Worm (Caenorhabditis elegans) whole organism, L2 larva: ENCODE results near the gene bus-2.

Experiments
- C34F6.9 ChIP-seq: fragments of 150-350 bp; optimal IDR thresholded peaks from 2 replicates; lab custom pipeline; 2014; ENCODE audit warnings: missing biosample characterization, missing genetic modification characterization
- F13H6.1 ChIP-seq: sonication (generic microtip); optimal IDR thresholded peaks from 2 replicates; lab custom pipeline; 2016; ENCODE audit warnings: missing genetic modification characterization, missing compliant biosample characterization
- R02D3.7 ChIP-seq: fragments of 150-350 bp; optimal IDR thresholded peaks from 2 replicates; lab custom pipeline; 2014; ENCODE audit warnings: missing biosample characterization, missing genetic modification characterization
- alr-1 ChIP-seq: fragments of 150-350 bp; optimal IDR thresholded peaks from 2 replicates; lab custom pipeline; 2014; ENCODE audit warnings: missing biosample characterization, missing genetic modification characterization
- aly-2 ChIP-seq: fragments of 150-350 bp; optimal IDR thresholded peaks from 2 replicates; lab custom pipeline; 2014; ENCODE audit warnings: missing biosample characterization, missing genetic modification characterization
- ama-1 ChIP-seq: fragments of 150-350 bp; optimal IDR thresholded peaks from 2 replicates; lab custom pipeline; 2018; ENCODE audit warnings: inconsistent platforms
- blmp-1 ChIP-seq: sonication (generic microtip); optimal IDR thresholded peaks from 2 replicates; lab custom pipeline; 2017; ENCODE audit warnings: missing genetic modification characterization, mild to moderate bottlenecking, missing compliant biosample characterization, antibody characterized with exemption, moderate library complexity; ENCODE audit not compliant: insufficient read depth
- ceh-82 ChIP-seq: fragments of 150-350 bp; optimal IDR thresholded peaks from 2 replicates; lab custom pipeline; 2014; ENCODE audit warnings: missing biosample characterization, missing genetic modification characterization
- crh-2 ChIP-seq: sonication (generic microtip); optimal IDR thresholded peaks from 2 replicates; lab custom pipeline; 2017; ENCODE audit warnings: missing biosample characterization, missing genetic modification characterization
- dmd-4 ChIP-seq: sonication (generic microtip); optimal IDR thresholded peaks from 2 replicates; lab custom pipeline; 2017; ENCODE audit warnings: missing biosample characterization, missing genetic modification characterization
- egl-27 ChIP-seq: sonication (generic microtip); optimal IDR thresholded peaks from 3 replicates; lab custom pipeline; 2017; ENCODE audit warnings: missing biosample characterization, missing genetic modification reagents, missing genetic modification characterization
- elt-1 ChIP-seq: fragments of 150-350 bp; optimal IDR thresholded peaks from 2 replicates; lab custom pipeline; 2014; ENCODE audit warnings: missing biosample characterization, missing genetic modification characterization
- elt-3 ChIP-seq: sonication (generic microtip); optimal IDR thresholded peaks from 2 replicates; lab custom pipeline; 2017; ENCODE audit warnings: missing biosample characterization, missing genetic modification characterization
- fos-1 ChIP-seq: fragments of 150-350 bp; optimal IDR thresholded peaks from 2 replicates; lab custom pipeline; 2014; ENCODE audit warnings: missing biosample characterization, missing genetic modification characterization
- gmeb-1 ChIP-seq: fragments of 150-350 bp; optimal IDR thresholded peaks from 2 replicates; lab custom pipeline; 2014; ENCODE audit warnings: missing biosample characterization, missing genetic modification characterization
- lin-11 ChIP-seq: fragments of 150-350 bp; sonication (generic microtip); optimal IDR thresholded peaks from 2 replicates; lab custom pipeline; 2014; ENCODE audit warnings: missing biosample characterization, missing genetic modification characterization, inconsistent platforms, mixed read lengths
- lin-13 ChIP-seq: fragments of 150-350 bp; optimal IDR thresholded peaks from 2 replicates; lab custom pipeline; 2014; ENCODE audit warnings: missing biosample characterization, missing genetic modification reagents, missing genetic modification characterization
- lin-39 ChIP-seq: fragments of 150-350 bp; optimal IDR thresholded peaks from 2 replicates; lab custom pipeline; 2014; ENCODE audit warnings: missing biosample characterization, missing genetic modification reagents, missing genetic modification characterization
- lsy-2 ChIP-seq, 2 experiments: fragments of 150-350 bp in 1 of 2; sonication (generic microtip) in 1 of 2; optimal IDR thresholded peaks; 2 replicates each; lab custom pipeline; 2014 to 2017; ENCODE audit warnings: missing biosample characterization in 2 of 2, missing genetic modification characterization in 2 of 2
- mab-5 ChIP-seq: fragments of 150-350 bp; optimal IDR thresholded peaks from 2 replicates; lab custom pipeline; 2014; ENCODE audit warnings: missing biosample characterization, missing genetic modification characterization
- mdl-1 ChIP-seq, 2 experiments: fragments of 150-350 bp in 1 of 2; sonication (generic microtip) in 1 of 2; optimal IDR thresholded peaks; 2 replicates each; lab custom pipeline; 2017; ENCODE audit warnings: missing biosample characterization in 2 of 2, missing genetic modification characterization in 2 of 2
- nhr-10 ChIP-seq: sonication (generic microtip); optimal IDR thresholded peaks from 2 replicates; lab custom pipeline; 2017; ENCODE audit warnings: missing biosample characterization, missing genetic modification characterization
- nhr-11 ChIP-seq: fragments of 150-350 bp; optimal IDR thresholded peaks from 2 replicates; lab custom pipeline; 2014; ENCODE audit warnings: missing biosample characterization, missing genetic modification characterization
- nhr-129 ChIP-seq: fragments of 150-350 bp; optimal IDR thresholded peaks from 2 replicates; lab custom pipeline; 2014; ENCODE audit warnings: missing biosample characterization, missing genetic modification characterization
- nhr-21 ChIP-seq: fragments of 150-350 bp; optimal IDR thresholded peaks from 2 replicates; lab custom pipeline; 2014; ENCODE audit warnings: missing biosample characterization, missing genetic modification characterization
- nhr-25 ChIP-seq: fragments of 150-350 bp; sonication (generic microtip); optimal IDR thresholded peaks from 3 replicates; lab custom pipeline; 2014; ENCODE audit warnings: missing biosample characterization, missing genetic modification characterization
- nhr-6 ChIP-seq: fragments of 150-350 bp; optimal IDR thresholded peaks from 2 replicates; lab custom pipeline; 2014; ENCODE audit warnings: missing biosample characterization, missing genetic modification characterization
- nhr-77 ChIP-seq: fragments of 150-350 bp; optimal IDR thresholded peaks from 2 replicates; lab custom pipeline; 2014; ENCODE audit warnings: missing biosample characterization, missing genetic modification characterization
- sem-4 ChIP-seq: fragments of 150-350 bp; optimal IDR thresholded peaks from 2 replicates; lab custom pipeline; 2014; ENCODE audit warnings: missing biosample characterization, missing genetic modification reagents, missing genetic modification characterization
- skn-1 ChIP-seq: sonication (generic microtip); optimal IDR thresholded peaks from 2 replicates; lab custom pipeline; 2017; ENCODE audit warnings: missing biosample characterization, missing genetic modification characterization
- sma-3 ChIP-seq: sonication (generic microtip); optimal IDR thresholded peaks from 2 replicates; lab custom pipeline; 2016; ENCODE audit warnings: missing genetic modification reagents, missing genetic modification characterization, missing compliant biosample characterization
- sma-9 ChIP-seq, 2 experiments: fragments of 150-350 bp in 1 of 2; sonication (generic microtip) in 1 of 2; optimal IDR thresholded peaks; 2 replicates each; lab custom pipeline; 2014 to 2016; ENCODE audit warnings: missing genetic modification characterization in 2 of 2, mild to moderate bottlenecking in 1 of 2, missing biosample characterization in 1 of 2, missing compliant biosample characterization in 1 of 2, missing genetic modification reagents in 1 of 2, moderate library complexity in 1 of 2
- unc-39 ChIP-seq: fragments of 150-350 bp; optimal IDR thresholded peaks from 2 replicates; lab custom pipeline; 2014; ENCODE audit warnings: missing biosample characterization, missing genetic modification characterization
- unc-55 ChIP-seq: fragments of 150-350 bp; sonication (generic microtip); optimal IDR thresholded peaks from 3 replicates; lab custom pipeline; 2014; ENCODE audit warnings: missing biosample characterization, missing genetic modification reagents, missing genetic modification characterization
- zag-1 ChIP-seq: fragments of 150-350 bp; optimal IDR thresholded peaks from 2 replicates; lab custom pipeline; 2014; ENCODE audit warnings: missing biosample characterization, missing genetic modification characterization
- ztf-1 ChIP-seq: fragments of 200-800 bp; sonication (Bioruptor generic); conservative IDR thresholded peaks from 2 replicates; pipeline ENCODE4 v1.3.6; 2022; ENCODE audit warnings: missing genetic modification characterization, missing compliant biosample characterization
- ztf-11 ChIP-seq: sonication (generic microtip); optimal IDR thresholded peaks from 2 replicates; lab custom pipeline; 2017; ENCODE audit warnings: missing biosample characterization, missing genetic modification characterization
- ztf-4 ChIP-seq: fragments of 150-350 bp; optimal IDR thresholded peaks from 2 replicates; lab custom pipeline; 2014; ENCODE audit warnings: missing biosample characterization, missing genetic modification characterization

bus-2 gene

DNA sequence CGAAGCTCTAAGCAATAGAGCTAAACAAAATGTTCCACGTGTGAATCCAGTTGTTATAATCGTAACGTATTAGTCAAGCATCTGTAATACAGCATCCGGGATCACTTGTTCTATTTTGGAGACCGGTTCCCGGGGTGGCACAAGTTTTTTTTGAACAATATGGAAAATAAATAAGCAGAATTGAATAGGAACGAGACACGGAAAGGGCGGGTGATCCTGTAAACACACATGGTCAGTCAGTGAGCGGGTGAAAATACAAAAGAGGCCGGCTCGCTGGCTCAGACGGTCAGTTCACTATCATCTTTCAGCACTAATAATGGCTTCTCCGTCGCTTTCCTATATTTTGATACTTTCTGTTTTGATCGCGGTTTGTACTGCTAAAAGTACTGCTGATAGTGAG, 26.2 kb downstream of the bus-2 start, which contains the start of gene K08D12.8:
TSS of gene K08D12.8 (plus strand) at position 301 of the 400 bp plus-strand sequence.
- no peak for TF ChIP-seq crh-2 (tag; lab: Kevin White, UChicago)
- TF ChIP-seq nhr-6 (tag; lab: Kevin White, UChicago): no peak
- TF ChIP-seq unc-55 (GFP tag; lab: Kevin White, UChicago): no peak
- TF ChIP-seq unc-39 (tag; lab: Kevin White, UChicago): no peak
- TF ChIP-seq blmp-1 (tag; lab: Kevin White, UChicago): no peak
- TF ChIP-seq ztf-1 (GFP tag; lab: Robert Waterston, UW): no peak
- no peak for TF ChIP-seq ama-1 (lab: Kevin White, UChicago)
- no peak for TF ChIP-seq nhr-25
- no peak for TF ChIP-seq nhr-10 (tag; lab: Kevin White, UChicago)
- no peak for TF ChIP-seq aly-2
- no peak for TF ChIP-seq fos-1
- no peak for TF ChIP-seq mdl-1 (tag; optimal IDR thresholded peaks at IDR 0.05; lab: Kevin White, UChicago)
- no peak for TF ChIP-seq mab-5 (tag; lab: Kevin White, UChicago)
- no peak for TF ChIP-seq nhr-21 (tag; lab: Kevin White, UChicago)

ce11 chrIV:1727538-1728072, 27.9 kb downstream of the bus-2 start:
- no peak for TF ChIP-seq aly-2
- TF ChIP-seq nhr-11 (tag; lab: Kevin White, UChicago): no peak
- no peak for TF ChIP-seq mdl-1 (tag; optimal IDR thresholded peaks at IDR 0.05; lab: Kevin White, UChicago)
- no peak for TF ChIP-seq nhr-6 (tag; lab: Kevin White, UChicago)
- TF ChIP-seq alr-1 (tag; lab: Kevin White, UChicago): no peak
- TF ChIP-seq skn-1 (tag; lab: Kevin White, UChicago): no peak
- no peak for TF ChIP-seq lin-11
- no peak for TF ChIP-seq unc-55 (GFP tag; lab: Kevin White, UChicago)
- TF ChIP-seq fos-1: no peak
- TF ChIP-seq egl-27: no peak
- TF ChIP-seq sem-4 (tag; lab: Kevin White, UChicago): no peak
- no peak for TF ChIP-seq nhr-129 (tag; lab: Kevin White, UChicago)
- TF ChIP-seq elt-1 (tag; lab: Kevin White, UChicago): no peak
- no peak for TF ChIP-seq nhr-10 (tag; lab: Kevin White, UChicago)
- TF ChIP-seq, all 48 proteins: peak for 0

DNA sequence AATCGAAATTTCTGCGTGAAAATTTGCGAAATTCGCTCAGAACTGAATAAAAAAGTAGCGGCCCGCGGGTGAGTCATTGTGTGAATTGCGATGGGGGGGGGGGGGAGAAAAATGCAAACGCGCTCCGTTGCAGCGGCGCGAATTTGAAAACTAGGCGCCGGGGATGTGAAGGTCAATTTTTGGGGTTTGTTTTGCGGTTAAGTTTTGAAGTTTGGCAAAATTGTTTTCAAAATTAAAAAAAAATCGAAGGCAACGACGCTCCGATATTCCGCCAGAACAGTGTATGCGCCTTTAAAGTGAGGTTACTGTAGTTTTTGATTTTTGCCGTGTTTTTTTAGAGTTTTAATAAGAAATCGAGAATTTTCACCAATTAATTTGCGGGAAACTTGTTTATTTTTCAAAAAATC, 38.6 kb downstream of the bus-2 start:
- TF ChIP-seq nhr-11 (tag; lab: Kevin White, UChicago): no peak
- TF ChIP-seq nhr-21 (tag; lab: Kevin White, UChicago): no peak
- no peak for TF ChIP-seq blmp-1 (tag; lab: Kevin White, UChicago)
- no peak for TF ChIP-seq elt-1 (tag; lab: Kevin White, UChicago)
- TF ChIP-seq gmeb-1 (tag; lab: Kevin White, UChicago): peak; percentile 87
- peak; percentile 15 for TF ChIP-seq crh-2 (tag; lab: Kevin White, UChicago)
- TF ChIP-seq F13H6.1 (tag; lab: Kevin White, UChicago): peak; percentile 18
- no peak for TF ChIP-seq skn-1 (tag; lab: Kevin White, UChicago)
- TF ChIP-seq lin-11: peak; percentile 21
- no peak for TF ChIP-seq lin-39 (tag; lab: Kevin White, UChicago)
- no peak for TF ChIP-seq alr-1 (tag; lab: Kevin White, UChicago)
- no peak for TF ChIP-seq R02D3.7 (tag; lab: Kevin White, UChicago)
- TF ChIP-seq lin-13 (GFP tag; lab: Kevin White, UChicago): peak; percentile 33
- no peak for TF ChIP-seq nhr-77 (tag; lab: Kevin White, UChicago)
- TF ChIP-seq sem-4 (tag; lab: Kevin White, UChicago): no peak
- TF ChIP-seq lsy-2 (tag; optimal IDR thresholded peaks at IDR 0.05; lab: Kevin White, UChicago): peak in 1 of 2 experiments; percentile 39
- no peak for TF ChIP-seq elt-3 (tag; lab: Kevin White, UChicago)
- TF ChIP-seq zag-1: no peak
- TF ChIP-seq ceh-82: no peak
- no peak for TF ChIP-seq nhr-10 (tag; lab: Kevin White, UChicago)
- TF ChIP-seq C34F6.9 (tag; lab: Kevin White, UChicago): peak; percentile 38
- no peak for TF ChIP-seq aly-2
- no peak for TF ChIP-seq dmd-4 (tag; lab: Kevin White, UChicago)
- peak; percentile 67 for TF ChIP-seq unc-55 (GFP tag; lab: Kevin White, UChicago)
- peak; percentile 73 for TF ChIP-seq fos-1
- TF ChIP-seq sma-3: peak; percentile 40
- peak; percentile 46 for TF ChIP-seq nhr-25
- TF ChIP-seq ztf-11 (tag; lab: Kevin White, UChicago): no peak

ce11 chrIV:1738892-1739291, 39.2 kb downstream of the bus-2 start:
- peak; percentile 2 for TF ChIP-seq sma-9 (GFP tag; optimal IDR thresholded peaks at IDR 0.05; lab: Kevin White, UChicago)
- TF ChIP-seq sma-9 (tag; optimal IDR thresholded peaks at IDR 0.05; lab: Kevin White, UChicago): no peak
- TF ChIP-seq ztf-4 (tag; lab: Kevin White, UChicago): peak; percentile 9
- TF ChIP-seq fos-1: no peak
- TF ChIP-seq C34F6.9 (tag; lab: Kevin White, UChicago): peak; percentile 5
